Worm (Caenorhabditis elegans) whole organism, young adult: ENCODE measurements around the gene piit-1.

ENCODE experiments used
- F37B4.10 ChIP-seq: fragments of 200-800 bp; sonication (Bioruptor generic); IDR thresholded peaks from 2 replicates; pipeline ENCODE4 v1.3.6; 2022; ENCODE audit warnings: missing genetic modification characterization, missing compliant biosample characterization
- zfh-2 ChIP-seq: fragments of 200-800 bp; sonication (Bioruptor generic); conservative IDR thresholded peaks from 2 replicates; pipeline ENCODE4 v1.3.6; 2022; ENCODE audit warnings: missing genetic modification reagents, missing genetic modification characterization, missing compliant biosample characterization

ce11 chrV:11629222-11630026 is 19.5 kb upstream of the piit-1 start, which contains the start of gene F35B12.10:
- TF ChIP-seq F37B4.10 (GFP tag; lab: Robert Waterston, UW) (no peak), zfh-2 (GFP tag; lab: Robert Waterston, UW) (no peak)
